Worm (Caenorhabditis elegans) whole organism, L4 larva: ENCODE data around the gene F09E10.5.

ENCODE experiments used
- F10B5.3 ChIP-seq: sonication (generic microtip); optimal IDR thresholded peaks from 2 replicates; lab custom pipeline; 2016; ENCODE audit warnings: mild to moderate bottlenecking, missing genetic modification characterization, missing compliant biosample characterization
- F44E2.7 ChIP-seq: fragments of 200-800 bp; sonication (Bioruptor generic); IDR thresholded peaks from 2 replicates; pipeline ENCODE4 v2.1.2; 2022; ENCODE audit warnings: missing genetic modification characterization, missing compliant biosample characterization
- F49E8.2 ChIP-seq: sonication (generic microtip); optimal IDR thresholded peaks from 2 replicates; lab custom pipeline; 2016; ENCODE audit warnings: missing compliant biosample characterization, mild to moderate bottlenecking, missing genetic modification characterization, borderline replicate concordance
- T20F7.1 ChIP-seq: fragments of 200-800 bp; sonication (Bioruptor generic); optimal IDR thresholded peaks from 2 replicates; lab custom pipeline; 2018; ENCODE audit warnings: mild to moderate bottlenecking, missing genetic modification characterization, missing compliant biosample characterization
- T26A8.4 ChIP-seq: fragments of 200-800 bp; sonication (Bioruptor generic); IDR thresholded peaks from 2 replicates; pipeline ENCODE4 v1.3.6; 2022; ENCODE audit warnings: missing genetic modification characterization, missing compliant biosample characterization
- Y48G9A.11 ChIP-seq: fragments of 200-800 bp; sonication (Bioruptor generic); IDR thresholded peaks from 2 replicates; pipeline ENCODE4 v1.3.6; 2022; ENCODE audit warnings: missing genetic modification reagents, missing genetic modification characterization, missing compliant biosample characterization
- Y75B8A.6 ChIP-seq: fragments of 200-800 bp; sonication (Bioruptor generic); IDR thresholded peaks from 2 replicates; pipeline ENCODE4 v1.3.6; 2022; ENCODE audit warnings: missing genetic modification reagents, missing genetic modification characterization, missing compliant biosample characterization
- aha-1 ChIP-seq: fragments of 150-350 bp; peaks from one replicate; lab custom pipeline; 2014; ENCODE audit warnings: missing biosample characterization, missing genetic modification characterization
- ama-1 ChIP-seq: fragments of 150-350 bp; optimal IDR thresholded peaks from 2 replicates; lab custom pipeline; 2014; ENCODE audit warnings: inconsistent platforms, mixed read lengths
- attf-4 ChIP-seq: sonication (generic microtip); optimal IDR thresholded peaks from 3 replicates; lab custom pipeline; 2017; ENCODE audit warnings: missing biosample characterization, missing genetic modification characterization
- ceh-20 ChIP-seq: fragments of 200-800 bp; sonication (Bioruptor generic); IDR thresholded peaks from 2 replicates; pipeline ENCODE4 v1.3.6; 2022; ENCODE audit warnings: missing genetic modification reagents, missing genetic modification characterization, missing compliant biosample characterization
- ceh-28 ChIP-seq: fragments of 150-350 bp; optimal IDR thresholded peaks from 2 replicates; lab custom pipeline; 2014; ENCODE audit warnings: missing biosample characterization, missing genetic modification reagents, missing genetic modification characterization
- ceh-44 ChIP-seq: fragments of 200-800 bp; sonication (Bioruptor generic); IDR thresholded peaks from 2 replicates; pipeline ENCODE4 v1.3.6; 2022; ENCODE audit warnings: missing genetic modification reagents, missing genetic modification characterization, missing compliant biosample characterization
- ceh-62 ChIP-seq: sonication (generic microtip); optimal IDR thresholded peaks from 2 replicates; lab custom pipeline; 2017; ENCODE audit warnings: missing biosample characterization, missing genetic modification characterization
- ceh-82 ChIP-seq: sonication (generic microtip); optimal IDR thresholded peaks from 2 replicates; lab custom pipeline; 2017; ENCODE audit warnings: missing biosample characterization, missing genetic modification characterization
- daf-19 ChIP-seq: fragments of 200-800 bp; sonication (Bioruptor generic); conservative IDR thresholded peaks from 2 replicates; pipeline ENCODE4 v1.3.6; 2022; ENCODE audit warnings: missing genetic modification characterization, missing compliant biosample characterization
- daf-8 ChIP-seq: fragments of 200-800 bp; sonication (Bioruptor generic); IDR thresholded peaks from 2 replicates; pipeline ENCODE4 v1.3.6; 2022; ENCODE audit warnings: missing genetic modification characterization, missing compliant biosample characterization
- dmd-6 ChIP-seq: fragments of 200-800 bp; sonication (Bioruptor generic); IDR thresholded peaks from 2 replicates; pipeline ENCODE4 v1.3.6; 2022; ENCODE audit warnings: missing genetic modification reagents, missing genetic modification characterization, missing compliant biosample characterization
- dpl-1 ChIP-seq: fragments of 150-350 bp; optimal IDR thresholded peaks from 2 replicates; lab custom pipeline; 2014; ENCODE audit warnings: missing biosample characterization, missing genetic modification reagents, missing genetic modification characterization
- dve-1 ChIP-seq: sonication (generic microtip); optimal IDR thresholded peaks from 2 replicates; lab custom pipeline; 2017; ENCODE audit warnings: antibody characterized with exemption, mild to moderate bottlenecking, missing genetic modification characterization, missing compliant biosample characterization; ENCODE audit not compliant: insufficient read depth
- fkh-10 ChIP-seq: fragments of 150-350 bp; optimal IDR thresholded peaks from 2 replicates; lab custom pipeline; 2014; ENCODE audit warnings: missing biosample characterization, missing genetic modification reagents, missing genetic modification characterization
- fos-1 ChIP-seq: fragments of 150-350 bp; optimal IDR thresholded peaks from 2 replicates; lab custom pipeline; 2014; ENCODE audit warnings: missing biosample characterization, missing genetic modification characterization
- hlh-30 ChIP-seq: sonication (generic microtip); optimal IDR thresholded peaks from 2 replicates; lab custom pipeline; 2017; ENCODE audit warnings: antibody characterized with exemption, mild to moderate bottlenecking, missing genetic modification characterization, missing compliant biosample characterization; ENCODE audit not compliant: insufficient read depth
- jun-1 ChIP-seq: fragments of 150-350 bp; optimal IDR thresholded peaks from 2 replicates; lab custom pipeline; 2014; ENCODE audit warnings: missing biosample characterization, missing genetic modification reagents, missing genetic modification characterization
- lin-13 ChIP-seq: fragments of 150-350 bp; optimal IDR thresholded peaks from 2 replicates; lab custom pipeline; 2014; ENCODE audit warnings: missing biosample characterization, missing genetic modification reagents, missing genetic modification characterization
- lin-15B ChIP-seq: fragments of 150-350 bp; sonication (generic microtip); optimal IDR thresholded peaks from 3 replicates; lab custom pipeline; 2014; ENCODE audit warnings: missing biosample characterization, missing genetic modification characterization
- lin-29 ChIP-seq: fragments of 200-800 bp; sonication (Bioruptor generic); IDR thresholded peaks from 2 replicates; pipeline ENCODE4 v1.3.6; 2022; ENCODE audit warnings: missing genetic modification reagents, missing genetic modification characterization, missing compliant biosample characterization
- mes-2 ChIP-seq: sonication (generic microtip); optimal IDR thresholded peaks from 2 replicates; lab custom pipeline; 2016; ENCODE audit warnings: missing genotype, mild to moderate bottlenecking, missing genetic modification characterization, missing compliant biosample characterization; ENCODE audit not compliant: poor library complexity, severe bottlenecking
- nhr-10 ChIP-seq: fragments of 150-350 bp; optimal IDR thresholded peaks from 2 replicates; lab custom pipeline; 2014; ENCODE audit warnings: missing biosample characterization, missing genetic modification characterization
- nhr-102 ChIP-seq: sonication (generic microtip); optimal IDR thresholded peaks from 2 replicates; lab custom pipeline; 2016; ENCODE audit warnings: mild to moderate bottlenecking, missing genetic modification characterization, moderate library complexity, missing compliant biosample characterization
- nhr-111 ChIP-seq: fragments of 200-800 bp; sonication (Bioruptor generic); optimal IDR thresholded peaks from 2 replicates; lab custom pipeline; 2018; ENCODE audit warnings: mild to moderate bottlenecking, missing genetic modification characterization, missing compliant biosample characterization
- nhr-25 ChIP-seq: sonication (generic microtip); optimal IDR thresholded peaks from 2 replicates; lab custom pipeline; 2017; ENCODE audit warnings: missing genetic modification characterization, mild to moderate bottlenecking, missing compliant biosample characterization, antibody characterized with exemption, moderate library complexity, borderline replicate concordance; ENCODE audit not compliant: insufficient read depth
- nhr-28 ChIP-seq: fragments of 150-350 bp; optimal IDR thresholded peaks from 2 replicates; lab custom pipeline; 2014; ENCODE audit warnings: missing biosample characterization, missing genetic modification characterization
- nhr-42 ChIP-seq: fragments of 200-800 bp; sonication (Bioruptor generic); IDR thresholded peaks from 2 replicates; pipeline ENCODE4 v1.3.6; 2022; ENCODE audit warnings: missing genetic modification characterization, missing compliant biosample characterization
- nhr-48 ChIP-seq: sonication (generic microtip); optimal IDR thresholded peaks from 2 replicates; lab custom pipeline; 2016; ENCODE audit warnings: mild to moderate bottlenecking, missing genetic modification characterization, missing compliant biosample characterization
- nhr-6 ChIP-seq: fragments of 150-350 bp; optimal IDR thresholded peaks from 2 replicates; lab custom pipeline; 2014; ENCODE audit warnings: missing biosample characterization, missing genetic modification characterization
- nhr-76 ChIP-seq: fragments of 150-350 bp; optimal IDR thresholded peaks from 2 replicates; lab custom pipeline; 2014; ENCODE audit warnings: missing biosample characterization, missing genetic modification characterization
- nhr-77 ChIP-seq: fragments of 150-350 bp; optimal IDR thresholded peaks from 2 replicates; lab custom pipeline; 2014; ENCODE audit warnings: missing biosample characterization, missing genetic modification characterization
- pha-4 ChIP-seq, 2 experiments: fragments of 150-350 bp in 1 of 2; fragments of 200-800 bp in 1 of 2; sonication (Bioruptor generic) in 1 of 2; IDR thresholded peaks in 1 of 2; optimal IDR thresholded peaks in 1 of 2; 2 replicates each; pipeline versions ENCODE4 v1.3.6 to Lab custom; 2014 to 2022; ENCODE audit warnings: missing genetic modification characterization in 2 of 2, missing genetic modification reagents in 2 of 2, missing biosample characterization in 1 of 2, missing compliant biosample characterization in 1 of 2
- php-3 ChIP-seq: fragments of 200-800 bp; sonication (Bioruptor generic); IDR thresholded peaks from 2 replicates; pipeline ENCODE4 v1.3.6; 2022; ENCODE audit warnings: missing genetic modification reagents, missing genetic modification characterization, missing compliant biosample characterization
- pqm-1 ChIP-seq: sonication (generic microtip); optimal IDR thresholded peaks from 2 replicates; lab custom pipeline; 2017; ENCODE audit warnings: missing biosample characterization, missing genetic modification characterization
- sdz-12 ChIP-seq: fragments of 200-800 bp; sonication (Bioruptor generic); optimal IDR thresholded peaks from 2 replicates; lab custom pipeline; 2018; ENCODE audit warnings: mild to moderate bottlenecking, missing genetic modification characterization, missing compliant biosample characterization
- snpc-1.2 ChIP-seq: fragments of 200-800 bp; sonication (Bioruptor generic); IDR thresholded peaks from 2 replicates; pipeline ENCODE4 v1.3.6; 2022; ENCODE audit warnings: missing genetic modification reagents, missing genetic modification characterization, missing compliant biosample characterization
- spr-1 ChIP-seq: sonication (generic microtip); optimal IDR thresholded peaks from 2 replicates; lab custom pipeline; 2016; ENCODE audit warnings: mild to moderate bottlenecking, missing genetic modification characterization, missing compliant biosample characterization
- spr-3 ChIP-seq: fragments of 200-800 bp; sonication (Bioruptor generic); optimal IDR thresholded peaks from 2 replicates; lab custom pipeline; 2018; ENCODE audit warnings: mild to moderate bottlenecking, missing genetic modification characterization, missing compliant biosample characterization
- tag-97 ChIP-seq: fragments of 200-800 bp; sonication (Bioruptor generic); IDR thresholded peaks from 2 replicates; pipeline ENCODE4 v1.3.6; 2022; ENCODE audit warnings: missing genetic modification characterization, missing compliant biosample characterization
- unc-130 ChIP-seq: sonication (generic microtip); optimal IDR thresholded peaks from 2 replicates; lab custom pipeline; 2016; ENCODE audit warnings: missing genetic modification reagents, missing genetic modification characterization, missing compliant biosample characterization
- unc-39 ChIP-seq: sonication (generic microtip); optimal IDR thresholded peaks from 2 replicates; lab custom pipeline; 2017; ENCODE audit warnings: missing biosample characterization, missing genetic modification characterization
- unc-62 ChIP-seq, 3 experiments: fragments of 150-350 bp in 1 of 3; sonication (generic microtip); optimal IDR thresholded peaks in 2 of 3; peaks in 1 of 3; 1 replicate in 1 of 3; 2 replicates in 2 of 3; lab custom pipeline; 2014 to 2017; ENCODE audit warnings: missing biosample characterization in 3 of 3, missing genetic modification characterization in 3 of 3, missing genetic modification reagents in 3 of 3, missing genotype in 1 of 3
- vab-7 ChIP-seq: fragments of 200-800 bp; sonication (Bioruptor generic); IDR thresholded peaks from 2 replicates; pipeline ENCODE4 v1.3.6; 2022; ENCODE audit warnings: missing genetic modification reagents, missing genetic modification characterization, missing compliant biosample characterization
- zfp-2 ChIP-seq: sonication (generic microtip); optimal IDR thresholded peaks from 2 replicates; lab custom pipeline; 2016; ENCODE audit warnings: mild to moderate bottlenecking, missing genetic modification characterization, missing compliant biosample characterization

The F09E10.5 gene

DNA sequence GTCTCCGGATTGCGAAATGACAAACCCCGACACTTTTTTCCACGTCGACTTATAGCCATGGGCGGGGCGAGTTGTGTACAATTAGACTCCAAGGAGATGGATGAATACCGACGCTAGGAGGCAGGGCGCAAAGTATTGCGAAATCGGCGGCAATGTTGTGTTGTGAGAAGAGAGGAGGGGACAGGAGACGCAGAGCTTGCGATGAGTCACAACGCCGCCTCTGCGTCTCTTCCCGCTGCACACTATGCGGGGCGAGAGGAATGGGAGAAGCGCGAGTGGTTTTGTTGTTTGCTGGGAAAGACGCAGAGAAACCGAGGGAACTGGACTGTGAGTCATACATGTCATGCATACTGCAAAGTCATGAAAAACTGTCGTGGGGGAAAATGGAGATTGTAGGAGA is 39.8 kb downstream of the F09E10.5 start (continued):
- peak; percentile 96 for TF ChIP-seq dmd-6
- TF ChIP-seq tag-97 (GFP tag; lab: Robert Waterston, UW): no peak
- peak in 1 of 2 experiments; percentile 97 for TF ChIP-seq unc-62 (GFP tag; optimal IDR thresholded peaks at IDR 0.05 in 1 of 2; lab: Kevin White, UChicago)
- no peak for TF ChIP-seq unc-62 (tag; optimal IDR thresholded peaks at IDR 0.05; lab: Kevin White, UChicago)
- TF ChIP-seq lin-29 (GFP tag; lab: Robert Waterston, UW): peak; percentile 42; the same call in 1 of the 2 replicates
- TF ChIP-seq nhr-6 (tag; lab: Kevin White, UChicago): peak; percentile 95
- no peak for TF ChIP-seq sdz-12 (GFP tag; lab: Kevin White, UChicago)
- TF ChIP-seq nhr-28 (tag; lab: Kevin White, UChicago): peak; percentile 96
- peak; percentile 28 for TF ChIP-seq pqm-1 (tag; lab: Kevin White, UChicago)
- TF ChIP-seq attf-4 (tag; lab: Kevin White, UChicago): peak; percentile 70
- TF ChIP-seq ceh-62 (tag; lab: Kevin White, UChicago): no peak
- TF ChIP-seq spr-1 (tag; lab: Kevin White, UChicago): peak; percentile 79
- peak; percentile 97 for TF ChIP-seq dve-1
- peak; percentile 9 for TF ChIP-seq zfp-2 (tag; lab: Kevin White, UChicago)
- no peak for TF ChIP-seq unc-39
- TF ChIP-seq fkh-10 (GFP tag; lab: Kevin White, UChicago): peak; percentile 45
- TF ChIP-seq php-3 (GFP tag; lab: Robert Waterston, UW): peak; percentile 77
- peak; percentile 91 for TF ChIP-seq nhr-77 (tag; lab: Kevin White, UChicago)
- peak; percentile 90 for TF ChIP-seq nhr-48 (tag; lab: Kevin White, UChicago)
- no peak for TF ChIP-seq F49E8.2 (tag; lab: Kevin White, UChicago)
- no peak for TF ChIP-seq Y48G9A.11
- TF ChIP-seq daf-8 (GFP tag; lab: Robert Waterston, UW): no peak
- no peak for TF ChIP-seq unc-130 (GFP tag; lab: Kevin White, UChicago)
- TF ChIP-seq nhr-25 (tag; lab: Kevin White, UChicago): peak; percentile 88
- 0 out of 2 replicates have a peak, but pooled peaks have one; percentile 8 for TF ChIP-seq Y75B8A.6
- TF ChIP-seq vab-7 (GFP tag; lab: Robert Waterston, UW): peak; percentile 16; the same call in 1 of the 2 replicates
- peak; percentile 50 for TF ChIP-seq spr-3 (GFP tag; lab: Kevin White, UChicago)
- TF ChIP-seq ceh-82 (tag; lab: Kevin White, UChicago): no peak
- peak; percentile 96 for TF ChIP-seq hlh-30 (tag; lab: Kevin White, UChicago)
- TF ChIP-seq jun-1 (tag; lab: Kevin White, UChicago): peak; percentile 96
- no peak for TF ChIP-seq daf-19 (GFP tag; lab: Robert Waterston, UW)
- TF ChIP-seq T26A8.4 (GFP tag; lab: Robert Waterston, UW): peak; percentile 88
- TF ChIP-seq ceh-28 (tag; lab: Kevin White, UChicago): no peak
- TF ChIP-seq nhr-42: no peak; the same call in 1 of the 2 replicates
- no peak for TF ChIP-seq F44E2.7
- no peak for TF ChIP-seq nhr-76 (tag; lab: Kevin White, UChicago)
- peak; percentile 93 for TF ChIP-seq pha-4 (GFP tag; IDR thresholded peaks at IDR 0.05; lab: Robert Waterston, UW)
- TF ChIP-seq pha-4 (tag; optimal IDR thresholded peaks at IDR 0.05; lab: Kevin White, UChicago): peak; percentile 82
- TF ChIP-seq ceh-20 (GFP tag; lab: Robert Waterston, UW): peak; percentile 90
- TF ChIP-seq ama-1: no peak
- TF ChIP-seq lin-15B (tag; lab: Kevin White, UChicago): no peak
- peak; percentile 80 for TF ChIP-seq nhr-102 (tag; lab: Kevin White, UChicago)
- peak; percentile 99 for TF ChIP-seq aha-1 (tag; lab: Kevin White, UChicago)
- no peak for TF ChIP-seq snpc-1.2 (GFP tag; lab: Robert Waterston, UW)
- peak; percentile 100 for TF ChIP-seq fos-1 (tag; lab: Kevin White, UChicago)
- peak; percentile 41 for TF ChIP-seq dpl-1
- peak; percentile 44 for TF ChIP-seq lin-13 (GFP tag; lab: Kevin White, UChicago)
- peak; percentile 68 for TF ChIP-seq T20F7.1
- peak; percentile 80 for TF ChIP-seq nhr-10 (tag; lab: Kevin White, UChicago)
- TF ChIP-seq nhr-111: no peak
- TF ChIP-seq F10B5.3 (tag; lab: Kevin White, UChicago): peak; percentile 59
- peak; percentile 72 for TF ChIP-seq mes-2
- TF ChIP-seq ceh-44 (GFP tag; lab: Robert Waterston, UW): no peak
